Worm (Caenorhabditis elegans) whole organism, L4 larva: ENCODE data around the gene col-175.

Source experiments
- F10B5.3 ChIP-seq: sonication (generic microtip); optimal IDR thresholded peaks from 2 replicates; lab custom pipeline; 2016; ENCODE audit warnings: mild to moderate bottlenecking, missing genetic modification characterization, missing compliant biosample characterization
- F37D6.2 ChIP-seq: sonication (generic microtip); optimal IDR thresholded peaks from 2 replicates; lab custom pipeline; 2016; ENCODE audit warnings: mild to moderate bottlenecking, missing genetic modification characterization, missing compliant biosample characterization
- R02D3.7 ChIP-seq: fragments of 150-350 bp; sonication (generic microtip); optimal IDR thresholded peaks from 3 replicates; lab custom pipeline; 2014; ENCODE audit warnings: missing biosample characterization, missing genetic modification characterization
- Y48G9A.11 ChIP-seq: fragments of 200-800 bp; sonication (Bioruptor generic); IDR thresholded peaks from 2 replicates; pipeline ENCODE4 v1.3.6; 2022; ENCODE audit warnings: missing genetic modification reagents, missing genetic modification characterization, missing compliant biosample characterization
- Y5F2A.4 ChIP-seq: fragments of 200-800 bp; sonication (Bioruptor generic); optimal IDR thresholded peaks from 2 replicates; lab custom pipeline; 2018; ENCODE audit warnings: mild to moderate bottlenecking, missing genetic modification characterization, missing compliant biosample characterization
- Y75B8A.6 ChIP-seq: fragments of 200-800 bp; sonication (Bioruptor generic); IDR thresholded peaks from 2 replicates; pipeline ENCODE4 v1.3.6; 2022; ENCODE audit warnings: missing genetic modification reagents, missing genetic modification characterization, missing compliant biosample characterization
- ZK337.2 ChIP-seq: fragments of 200-800 bp; sonication (Bioruptor generic); IDR thresholded peaks from 2 replicates; pipeline ENCODE4 v1.3.6; 2022; ENCODE audit warnings: missing genetic modification reagents, missing genetic modification characterization, missing compliant biosample characterization
- ZK546.5 ChIP-seq, 2 experiments: sonication (generic microtip); optimal IDR thresholded peaks; 2 replicates each; lab custom pipeline; 2017; ENCODE audit warnings: missing biosample characterization in 2 of 2, missing genetic modification characterization in 2 of 2
- aly-2 ChIP-seq: sonication (generic microtip); optimal IDR thresholded peaks from 2 replicates; lab custom pipeline; 2018; ENCODE audit warnings: missing biosample characterization, missing genetic modification characterization
- arid-1 ChIP-seq: fragments of 200-800 bp; sonication (Bioruptor generic); conservative IDR thresholded peaks from 2 replicates; pipeline ENCODE4 v1.3.6; 2022; ENCODE audit warnings: missing genetic modification reagents, missing genetic modification characterization, missing compliant biosample characterization
- attf-4 ChIP-seq: sonication (generic microtip); optimal IDR thresholded peaks from 3 replicates; lab custom pipeline; 2017; ENCODE audit warnings: missing biosample characterization, missing genetic modification characterization
- ceh-28 ChIP-seq: fragments of 150-350 bp; optimal IDR thresholded peaks from 2 replicates; lab custom pipeline; 2014; ENCODE audit warnings: missing biosample characterization, missing genetic modification reagents, missing genetic modification characterization
- ces-1 ChIP-seq: fragments of 150-350 bp; sonication (generic microtip); optimal IDR thresholded peaks from 4 replicates; lab custom pipeline; 2014; ENCODE audit warnings: missing biosample characterization, missing genetic modification reagents, missing genetic modification characterization
- daf-12 ChIP-seq: fragments of 150-350 bp; optimal IDR thresholded peaks from 2 replicates; lab custom pipeline; 2014; ENCODE audit warnings: missing biosample characterization, missing genetic modification reagents, missing genetic modification characterization
- daf-19 ChIP-seq: fragments of 200-800 bp; sonication (Bioruptor generic); conservative IDR thresholded peaks from 2 replicates; pipeline ENCODE4 v1.3.6; 2022; ENCODE audit warnings: missing genetic modification characterization, missing compliant biosample characterization
- dmd-8 ChIP-seq: fragments of 200-800 bp; sonication (Bioruptor generic); IDR thresholded peaks from 2 replicates; pipeline ENCODE4 v1.3.6; 2022; ENCODE audit warnings: missing genetic modification characterization, missing compliant biosample characterization
- duxl-1 ChIP-seq: sonication (generic microtip); optimal IDR thresholded peaks from 2 replicates; lab custom pipeline; 2016; ENCODE audit warnings: mild to moderate bottlenecking, missing genetic modification characterization, moderate library complexity, missing compliant biosample characterization; ENCODE audit not compliant: poor library complexity
- dve-1 ChIP-seq: sonication (generic microtip); optimal IDR thresholded peaks from 2 replicates; lab custom pipeline; 2017; ENCODE audit warnings: antibody characterized with exemption, mild to moderate bottlenecking, missing genetic modification characterization, missing compliant biosample characterization; ENCODE audit not compliant: insufficient read depth
- egl-43 ChIP-seq: fragments of 200-800 bp; sonication (Bioruptor generic); IDR thresholded peaks from 2 replicates; pipeline ENCODE4 v1.3.6; 2022; ENCODE audit warnings: missing genetic modification reagents, missing genetic modification characterization, missing compliant biosample characterization
- fos-1 ChIP-seq: fragments of 150-350 bp; optimal IDR thresholded peaks from 2 replicates; lab custom pipeline; 2014; ENCODE audit warnings: missing biosample characterization, missing genetic modification characterization
- gei-8 ChIP-seq: fragments of 200-800 bp; sonication (Bioruptor generic); optimal IDR thresholded peaks from 2 replicates; lab custom pipeline; 2018; ENCODE audit warnings: mild to moderate bottlenecking, missing genetic modification characterization, missing compliant biosample characterization
- hlh-30 ChIP-seq: sonication (generic microtip); optimal IDR thresholded peaks from 2 replicates; lab custom pipeline; 2017; ENCODE audit warnings: antibody characterized with exemption, mild to moderate bottlenecking, missing genetic modification characterization, missing compliant biosample characterization; ENCODE audit not compliant: insufficient read depth
- jun-1 ChIP-seq: fragments of 150-350 bp; optimal IDR thresholded peaks from 2 replicates; lab custom pipeline; 2014; ENCODE audit warnings: missing biosample characterization, missing genetic modification reagents, missing genetic modification characterization
- lim-7 ChIP-seq: fragments of 200-800 bp; sonication (Bioruptor generic); IDR thresholded peaks from 2 replicates; pipeline ENCODE4 v1.3.6; 2022; ENCODE audit warnings: missing genetic modification characterization, missing compliant biosample characterization
- lin-15B ChIP-seq: fragments of 150-350 bp; sonication (generic microtip); optimal IDR thresholded peaks from 3 replicates; lab custom pipeline; 2014; ENCODE audit warnings: missing biosample characterization, missing genetic modification characterization
- lin-29 ChIP-seq: fragments of 200-800 bp; sonication (Bioruptor generic); IDR thresholded peaks from 2 replicates; pipeline ENCODE4 v1.3.6; 2022; ENCODE audit warnings: missing genetic modification reagents, missing genetic modification characterization, missing compliant biosample characterization
- lin-38 ChIP-seq: fragments of 200-800 bp; sonication (Bioruptor generic); IDR thresholded peaks from 2 replicates; pipeline ENCODE4 v1.3.6; 2022; ENCODE audit warnings: missing genetic modification reagents, missing genetic modification characterization, missing compliant biosample characterization
- lir-3 ChIP-seq: sonication (generic microtip); optimal IDR thresholded peaks from 2 replicates; lab custom pipeline; 2016; ENCODE audit warnings: mild to moderate bottlenecking, missing genetic modification characterization, missing compliant biosample characterization
- lsy-2 ChIP-seq, 2 experiments: fragments of 150-350 bp in 1 of 2; sonication (generic microtip) in 1 of 2; optimal IDR thresholded peaks; 2 replicates each; lab custom pipeline; 2014 to 2017; ENCODE audit warnings: missing biosample characterization in 2 of 2, missing genetic modification characterization in 2 of 2
- madf-5 ChIP-seq, 2 experiments: fragments of 200-800 bp; sonication (Bioruptor generic); IDR thresholded peaks; 2 replicates each; pipeline ENCODE4 v1.3.6; 2022; ENCODE audit warnings: missing compliant biosample characterization in 2 of 2, missing genetic modification characterization in 2 of 2
- madf-9 ChIP-seq: fragments of 200-800 bp; sonication (Bioruptor generic); conservative IDR thresholded peaks from 2 replicates; pipeline ENCODE4 v1.3.6; 2022; ENCODE audit warnings: missing genetic modification reagents, missing genetic modification characterization, missing compliant biosample characterization
- mdl-1 ChIP-seq, 2 experiments: fragments of 150-350 bp in 1 of 2; sonication (generic microtip) in 1 of 2; optimal IDR thresholded peaks; 2 replicates each; lab custom pipeline; 2014 to 2017; ENCODE audit warnings: missing biosample characterization in 2 of 2, missing genetic modification characterization in 2 of 2
- mep-1 ChIP-seq: fragments of 150-350 bp; sonication (generic microtip); optimal IDR thresholded peaks from 3 replicates; lab custom pipeline; 2014; ENCODE audit warnings: missing biosample characterization, missing genetic modification characterization
- mes-2 ChIP-seq: sonication (generic microtip); optimal IDR thresholded peaks from 2 replicates; lab custom pipeline; 2016; ENCODE audit warnings: missing genotype, mild to moderate bottlenecking, missing genetic modification characterization, missing compliant biosample characterization; ENCODE audit not compliant: poor library complexity, severe bottlenecking
- mxl-2 ChIP-seq: fragments of 200-800 bp; sonication (Bioruptor generic); conservative IDR thresholded peaks from 2 replicates; pipeline ENCODE4 v1.3.6; 2022; ENCODE audit warnings: missing genetic modification reagents, missing genetic modification characterization, missing compliant biosample characterization
- nhr-10 ChIP-seq: fragments of 150-350 bp; optimal IDR thresholded peaks from 2 replicates; lab custom pipeline; 2014; ENCODE audit warnings: missing biosample characterization, missing genetic modification characterization
- nhr-111 ChIP-seq: fragments of 200-800 bp; sonication (Bioruptor generic); optimal IDR thresholded peaks from 2 replicates; lab custom pipeline; 2018; ENCODE audit warnings: mild to moderate bottlenecking, missing genetic modification characterization, missing compliant biosample characterization
- nhr-237 ChIP-seq: sonication (generic microtip); optimal IDR thresholded peaks from 2 replicates; lab custom pipeline; 2017; ENCODE audit warnings: missing biosample characterization, missing genetic modification characterization
- nhr-41 ChIP-seq: fragments of 200-800 bp; sonication (Bioruptor generic); IDR thresholded peaks from 2 replicates; pipeline ENCODE4 v1.3.6; 2022; ENCODE audit warnings: missing genetic modification reagents, missing genetic modification characterization, missing compliant biosample characterization
- nhr-48 ChIP-seq: sonication (generic microtip); optimal IDR thresholded peaks from 2 replicates; lab custom pipeline; 2016; ENCODE audit warnings: mild to moderate bottlenecking, missing genetic modification characterization, missing compliant biosample characterization
- nhr-76 ChIP-seq: fragments of 150-350 bp; optimal IDR thresholded peaks from 2 replicates; lab custom pipeline; 2014; ENCODE audit warnings: missing biosample characterization, missing genetic modification characterization
- php-3 ChIP-seq: fragments of 200-800 bp; sonication (Bioruptor generic); IDR thresholded peaks from 2 replicates; pipeline ENCODE4 v1.3.6; 2022; ENCODE audit warnings: missing genetic modification reagents, missing genetic modification characterization, missing compliant biosample characterization
- rbr-2 ChIP-seq: sonication (generic microtip); optimal IDR thresholded peaks from 2 replicates; lab custom pipeline; 2016; ENCODE audit warnings: missing genotype, missing genetic modification characterization, missing compliant biosample characterization
- skn-1 ChIP-seq: fragments of 150-350 bp; optimal IDR thresholded peaks from 2 replicates; lab custom pipeline; 2014; ENCODE audit warnings: missing biosample characterization, missing genetic modification characterization
- snpc-1.2 ChIP-seq: fragments of 200-800 bp; sonication (Bioruptor generic); IDR thresholded peaks from 2 replicates; pipeline ENCODE4 v1.3.6; 2022; ENCODE audit warnings: missing genetic modification reagents, missing genetic modification characterization, missing compliant biosample characterization
- spr-3 ChIP-seq: fragments of 200-800 bp; sonication (Bioruptor generic); optimal IDR thresholded peaks from 2 replicates; lab custom pipeline; 2018; ENCODE audit warnings: mild to moderate bottlenecking, missing genetic modification characterization, missing compliant biosample characterization
- unc-39 ChIP-seq: sonication (generic microtip); optimal IDR thresholded peaks from 2 replicates; lab custom pipeline; 2017; ENCODE audit warnings: missing biosample characterization, missing genetic modification characterization
- vab-7 ChIP-seq: fragments of 200-800 bp; sonication (Bioruptor generic); IDR thresholded peaks from 2 replicates; pipeline ENCODE4 v1.3.6; 2022; ENCODE audit warnings: missing genetic modification reagents, missing genetic modification characterization, missing compliant biosample characterization
- zip-11 ChIP-seq: fragments of 200-800 bp; sonication (Bioruptor generic); IDR thresholded peaks from 2 replicates; pipeline ENCODE4 v1.3.6; 2022; ENCODE audit warnings: missing genetic modification characterization, missing compliant biosample characterization
- zip-2 ChIP-seq: fragments of 150-350 bp; optimal IDR thresholded peaks from 2 replicates; lab custom pipeline; 2014; ENCODE audit warnings: missing biosample characterization, missing genetic modification characterization
- ztf-7 ChIP-seq: fragments of 150-350 bp; optimal IDR thresholded peaks from 2 replicates; lab custom pipeline; 2014; ENCODE audit warnings: missing biosample characterization, missing genetic modification characterization

Gene col-175

ce11 chrX:9237708-9238107 is 3.3 kb upstream of the col-175 start (continued):
- no peak for TF ChIP-seq zip-2 (tag; lab: Kevin White, UChicago)
- TF ChIP-seq nhr-41 (GFP tag; lab: Robert Waterston, UW), result no peak
- TF ChIP-seq Y48G9A.11 (GFP tag; lab: Robert Waterston, UW), result peak; percentile 44; the same call in 1 of the 2 replicates
- peak; percentile 29 for TF ChIP-seq Y5F2A.4 (GFP tag; lab: Kevin White, UChicago)
- peak; percentile 60 for TF ChIP-seq duxl-1
- TF ChIP-seq hlh-30 (tag; lab: Kevin White, UChicago), result peak; percentile 28
- TF ChIP-seq mes-2 (tag; lab: Kevin White, UChicago), result no peak
- TF ChIP-seq spr-3 (GFP tag; lab: Kevin White, UChicago), result no peak
- no peak for TF ChIP-seq lin-15B (tag; lab: Kevin White, UChicago)
- no peak for TF ChIP-seq ztf-7 (tag; lab: Kevin White, UChicago)
- peak; percentile 77; the same call in 1 of the 2 replicates for TF ChIP-seq dmd-8 (GFP tag; lab: Robert Waterston, UW)
- TF ChIP-seq Y75B8A.6, result peak; percentile 56; the same call in 1 of the 2 replicates
- peak; percentile 71 for TF ChIP-seq lir-3 (tag; lab: Kevin White, UChicago)
- TF ChIP-seq madf-9, result peak; percentile 56; the same call in 1 of the 2 replicates
- 0 out of 2 replicates have a peak, but pooled peaks have one; percentile 14 for TF ChIP-seq lin-29 (GFP tag; lab: Robert Waterston, UW)
- TF ChIP-seq madf-5 (GFP tag; IDR thresholded peaks at IDR 0.05; lab: Robert Waterston, UW), result no peak
- TF ChIP-seq daf-12 (tag; lab: Kevin White, UChicago), result no peak
- no peak for TF ChIP-seq dve-1 (tag; lab: Kevin White, UChicago)
- 0 out of 2 replicates have a peak, but pooled peaks have one; percentile 62 for TF ChIP-seq arid-1
- peak; percentile 89 for TF ChIP-seq egl-43 (GFP tag; lab: Robert Waterston, UW)
- no peak for TF ChIP-seq ces-1
- peak; percentile 2 for TF ChIP-seq nhr-111 (GFP tag; lab: Kevin White, UChicago)
- TF ChIP-seq rbr-2 (tag; lab: Kevin White, UChicago), result no peak
- no peak for TF ChIP-seq fos-1 (tag; lab: Kevin White, UChicago)
- no peak for TF ChIP-seq R02D3.7
- peak; percentile 30; the same call in 1 of the 2 replicates for TF ChIP-seq ZK337.2 (GFP tag; lab: Robert Waterston, UW)
- TF ChIP-seq daf-19 (GFP tag; lab: Robert Waterston, UW), result 0 out of 2 replicates have a peak, but pooled peaks have one; percentile 24
- no peak for TF ChIP-seq php-3 (GFP tag; lab: Robert Waterston, UW)
- no peak for TF ChIP-seq mxl-2
- TF ChIP-seq nhr-76, result no peak
- TF ChIP-seq snpc-1.2 (GFP tag; lab: Robert Waterston, UW), result peak; percentile 92
- TF ChIP-seq mep-1 (tag; lab: Kevin White, UChicago), result no peak
- TF ChIP-seq nhr-237, result no peak
- no peak for TF ChIP-seq ceh-28 (tag; lab: Kevin White, UChicago)
- TF ChIP-seq F37D6.2 (tag; lab: Kevin White, UChicago), result no peak
- peak; percentile 71 for TF ChIP-seq lin-38 (GFP tag; lab: Robert Waterston, UW)
- TF ChIP-seq skn-1 (tag; lab: Kevin White, UChicago), result no peak
- peak; percentile 59 for TF ChIP-seq nhr-48
- no peak for TF ChIP-seq aly-2 (tag; lab: Kevin White, UChicago)
- peak; percentile 89 for TF ChIP-seq lim-7
- TF ChIP-seq unc-39 (tag; lab: Kevin White, UChicago), result no peak
- TF ChIP-seq ZK546.5 (tag; optimal IDR thresholded peaks at IDR 0.05; lab: Kevin White, UChicago), result no peak
- TF ChIP-seq zip-11 (GFP tag; lab: Robert Waterston, UW), result 0 out of 2 replicates have a peak, but pooled peaks have one; percentile 54
- TF ChIP-seq nhr-10 (tag; lab: Kevin White, UChicago), result no peak
- TF ChIP-seq lsy-2 (tag; optimal IDR thresholded peaks at IDR 0.05; lab: Kevin White, UChicago), result no peak
- peak; percentile 38 for TF ChIP-seq F10B5.3 (tag; lab: Kevin White, UChicago)
- no peak for TF ChIP-seq mdl-1 (tag; optimal IDR thresholded peaks at IDR 0.05; lab: Kevin White, UChicago)
- no peak for TF ChIP-seq jun-1
- peak; percentile 78 for TF ChIP-seq vab-7
- TF ChIP-seq gei-8 (GFP tag; lab: Kevin White, UChicago), result peak; percentile 26
- TF ChIP-seq attf-4 (tag; lab: Kevin White, UChicago), result no peak
